Worm (Caenorhabditis elegans) whole organism, young adult: ENCODE measurements around the gene T26C5.2.
A peak's percentile ranks its signal among the peaks of the same experiment; 100 is the strongest.

Source experiments
- B0035.1 ChIP-seq: sonication (generic microtip); optimal IDR thresholded peaks from 2 replicates; lab custom pipeline; 2016; ENCODE audit warnings: missing genetic modification characterization, mild to moderate bottlenecking, missing compliant biosample characterization, missing genotype, missing genetic modification reagents
- C06A6.2 ChIP-seq: fragments of 200-800 bp; sonication (Bioruptor generic); conservative IDR thresholded peaks from 2 replicates; pipeline ENCODE4 v1.3.6; 2022; ENCODE audit warnings: missing genetic modification characterization, missing compliant biosample characterization
- F22D6.2 ChIP-seq: sonication (generic microtip); optimal IDR thresholded peaks from 2 replicates; lab custom pipeline; 2016; ENCODE audit warnings: mild to moderate bottlenecking, missing genetic modification characterization, missing compliant biosample characterization
- F33H1.4 ChIP-seq: fragments of 200-800 bp; sonication (Bioruptor generic); IDR thresholded peaks from 2 replicates; pipeline ENCODE4 v1.3.6; 2022; ENCODE audit warnings: missing genetic modification reagents, missing genetic modification characterization, missing compliant biosample characterization
- F49E8.2 ChIP-seq: sonication (generic microtip); optimal IDR thresholded peaks from 3 replicates; lab custom pipeline; 2017; ENCODE audit warnings: missing genetic modification characterization, mild to moderate bottlenecking, missing compliant biosample characterization, antibody characterized with exemption, moderate library complexity; ENCODE audit not compliant: insufficient read depth
- F52B5.7 ChIP-seq: sonication (generic microtip); optimal IDR thresholded peaks from 2 replicates; lab custom pipeline; 2016; ENCODE audit warnings: mild to moderate bottlenecking, missing genetic modification characterization, missing compliant biosample characterization
- K11D2.4 ChIP-seq: fragments of 200-800 bp; sonication (Bioruptor generic); IDR thresholded peaks from 2 replicates; pipeline ENCODE4 v1.3.6; 2022; ENCODE audit warnings: missing genetic modification reagents, missing genetic modification characterization, missing compliant biosample characterization
- K12H6.12 ChIP-seq: fragments of 200-800 bp; sonication (Bioruptor generic); optimal IDR thresholded peaks from 2 replicates; lab custom pipeline; 2018; ENCODE audit warnings: mild to moderate bottlenecking, missing genetic modification characterization, missing compliant biosample characterization
- Y53G8AR.9 ChIP-seq: fragments of 200-800 bp; sonication (Bioruptor generic); conservative IDR thresholded peaks from 2 replicates; pipeline ENCODE4 v1.3.6; 2022; ENCODE audit warnings: missing genetic modification reagents, missing genetic modification characterization, missing compliant biosample characterization
- Y56A3A.18 ChIP-seq: fragments of 200-800 bp; sonication (Bioruptor generic); IDR thresholded peaks from 2 replicates; pipeline ENCODE4 v1.3.6; 2022; ENCODE audit warnings: missing genetic modification reagents, missing genetic modification characterization, missing compliant biosample characterization
- Y95B8A.8 ChIP-seq: fragments of 200-800 bp; sonication (Bioruptor generic); IDR thresholded peaks from 2 replicates; pipeline ENCODE4 v1.3.6; 2022; ENCODE audit warnings: missing genetic modification reagents, missing genetic modification characterization, missing compliant biosample characterization
- ama-1 ChIP-seq, 3 experiments: fragments of 150-350 bp in 1 of 3; sonication (generic microtip) in 2 of 3; optimal IDR thresholded peaks; 2 replicates each; lab custom pipeline; 2014 to 2018; ENCODE audit warnings: missing biosample characterization in 2 of 3, missing genetic modification characterization in 2 of 3, missing genetic modification reagents in 2 of 3
- aptf-2 ChIP-seq: fragments of 200-800 bp; sonication (Bioruptor generic); conservative IDR thresholded peaks from 2 replicates; pipeline ENCODE4 v1.3.6; 2022; ENCODE audit warnings: missing genetic modification reagents, missing genetic modification characterization, missing compliant biosample characterization
- atf-7 ChIP-seq: sonication (generic microtip); optimal IDR thresholded peaks from 2 replicates; lab custom pipeline; 2017; ENCODE audit warnings: mild to moderate bottlenecking, missing genetic modification characterization, missing compliant biosample characterization
- athp-1 ChIP-seq: sonication (generic microtip); optimal IDR thresholded peaks from 2 replicates; lab custom pipeline; 2017; ENCODE audit warnings: mild to moderate bottlenecking, missing genetic modification characterization, missing compliant biosample characterization
- attf-3 ChIP-seq: fragments of 200-800 bp; sonication (Bioruptor generic); conservative IDR thresholded peaks from 2 replicates; pipeline ENCODE4 v1.3.6; 2022; ENCODE audit warnings: missing genetic modification reagents, missing genetic modification characterization, missing compliant biosample characterization
- attf-5 ChIP-seq: fragments of 200-800 bp; sonication (Bioruptor generic); optimal IDR thresholded peaks from 2 replicates; lab custom pipeline; 2018; ENCODE audit warnings: mild to moderate bottlenecking, missing genetic modification characterization, missing compliant biosample characterization
- ccch-3 ChIP-seq: fragments of 200-800 bp; sonication (Bioruptor generic); optimal IDR thresholded peaks from 2 replicates; lab custom pipeline; 2018; ENCODE audit warnings: mild to moderate bottlenecking, missing genetic modification characterization, missing compliant biosample characterization
- cebp-1 ChIP-seq, 2 experiments: fragments of 200-800 bp in 1 of 2; sonication (Bioruptor generic) in 1 of 2; sonication (generic microtip) in 1 of 2; IDR thresholded peaks in 1 of 2; optimal IDR thresholded peaks in 1 of 2; 2 replicates each; pipeline versions ENCODE4 v1.3.6 to Lab custom; 2017 to 2022; ENCODE audit warnings: missing compliant biosample characterization in 2 of 2, missing genetic modification characterization in 2 of 2, mild to moderate bottlenecking in 1 of 2, missing genetic modification reagents in 1 of 2, moderate library complexity in 1 of 2
- cebp-2 ChIP-seq: fragments of 200-800 bp; sonication (Bioruptor generic); IDR thresholded peaks from 2 replicates; pipeline ENCODE4 v1.3.6; 2022; ENCODE audit warnings: missing genetic modification characterization, missing compliant biosample characterization
- chd-7 ChIP-seq: sonication (generic microtip); optimal IDR thresholded peaks from 2 replicates; lab custom pipeline; 2016; ENCODE audit warnings: mild to moderate bottlenecking, missing genetic modification characterization, moderate library complexity, missing compliant biosample characterization
- die-1 ChIP-seq: sonication (generic microtip); optimal IDR thresholded peaks from 2 replicates; lab custom pipeline; 2016; ENCODE audit warnings: missing genotype, mild to moderate bottlenecking, missing genetic modification characterization, missing compliant biosample characterization
- dox-1 ChIP-seq: fragments of 200-800 bp; sonication (Bioruptor generic); IDR thresholded peaks from 2 replicates; pipeline ENCODE4 v1.3.6; 2022; ENCODE audit warnings: missing genetic modification reagents, missing genetic modification characterization, missing compliant biosample characterization
- egrh-3 ChIP-seq: fragments of 200-800 bp; sonication (Bioruptor generic); IDR thresholded peaks from 2 replicates; pipeline ENCODE4 v1.3.6; 2022; ENCODE audit warnings: missing genetic modification reagents, missing genetic modification characterization, missing compliant biosample characterization
- gei-17 ChIP-seq: fragments of 200-800 bp; sonication (Bioruptor generic); optimal IDR thresholded peaks from 2 replicates; lab custom pipeline; 2018; ENCODE audit warnings: mild to moderate bottlenecking, missing genetic modification characterization, missing compliant biosample characterization
- hlh-12 ChIP-seq: sonication (generic microtip); optimal IDR thresholded peaks from 2 replicates; lab custom pipeline; 2016; ENCODE audit warnings: missing genetic modification characterization, missing compliant biosample characterization
- hmg-1.2 ChIP-seq: fragments of 200-800 bp; sonication (Bioruptor generic); IDR thresholded peaks from 2 replicates; pipeline ENCODE4 v1.3.6; 2022; ENCODE audit warnings: missing genetic modification reagents, missing genetic modification characterization, missing compliant biosample characterization
- lin-35 ChIP-seq, 3 experiments: fragments of 150-350 bp in 2 of 3; sonication (generic microtip) in 1 of 3; optimal IDR thresholded peaks; 2 replicates each; lab custom pipeline; 2014 to 2018; ENCODE audit warnings: missing biosample characterization in 3 of 3, missing genetic modification characterization in 3 of 3, missing genetic modification reagents in 3 of 3
- lin-40 ChIP-seq: sonication (generic microtip); optimal IDR thresholded peaks from 2 replicates; lab custom pipeline; 2016; ENCODE audit warnings: missing genetic modification characterization, mild to moderate bottlenecking, missing compliant biosample characterization, missing genotype, missing genetic modification reagents
- lin-54 ChIP-seq: fragments of 200-800 bp; sonication (Bioruptor generic); optimal IDR thresholded peaks from 2 replicates; lab custom pipeline; 2018; ENCODE audit warnings: mild to moderate bottlenecking, missing genetic modification characterization, missing compliant biosample characterization
- lir-1 ChIP-seq: fragments of 200-800 bp; sonication (Bioruptor generic); conservative IDR thresholded peaks from 2 replicates; pipeline ENCODE4 v1.3.6; 2022; ENCODE audit warnings: missing genetic modification reagents, missing genetic modification characterization, missing compliant biosample characterization
- madf-6 ChIP-seq: fragments of 200-800 bp; sonication (Bioruptor generic); IDR thresholded peaks from 2 replicates; pipeline ENCODE4 v1.3.6; 2022; ENCODE audit warnings: missing genetic modification reagents, missing genetic modification characterization, missing compliant biosample characterization
- mcd-1 ChIP-seq: fragments of 200-800 bp; sonication (Bioruptor generic); IDR thresholded peaks from 2 replicates; pipeline ENCODE4 v1.3.6; 2022; ENCODE audit warnings: missing genetic modification reagents, missing genetic modification characterization, missing compliant biosample characterization
- nhr-80 ChIP-seq: sonication (generic microtip); optimal IDR thresholded peaks from 2 replicates; lab custom pipeline; 2016; ENCODE audit warnings: missing genetic modification characterization, missing compliant biosample characterization
- nhr-90 ChIP-seq: sonication (generic microtip); optimal IDR thresholded peaks from 2 replicates; lab custom pipeline; 2016; ENCODE audit warnings: missing genotype, mild to moderate bottlenecking, missing genetic modification characterization, missing compliant biosample characterization
- pha-4 ChIP-seq: fragments of 150-350 bp; sonication (generic microtip); optimal IDR thresholded peaks from 2 replicates; lab custom pipeline; 2014; ENCODE audit warnings: missing biosample characterization, missing genetic modification reagents, missing genetic modification characterization
- rcor-1 ChIP-seq: fragments of 200-800 bp; sonication (Bioruptor generic); IDR thresholded peaks from 2 replicates; pipeline ENCODE4 v1.3.6; 2022; ENCODE audit warnings: missing genetic modification reagents, missing genetic modification characterization, missing compliant biosample characterization
- snpc-1.3 ChIP-seq: sonication (generic microtip); optimal IDR thresholded peaks from 2 replicates; lab custom pipeline; 2017; ENCODE audit warnings: missing genetic modification characterization, mild to moderate bottlenecking, missing compliant biosample characterization, antibody characterized with exemption, moderate library complexity, missing genotype, missing genetic modification reagents; ENCODE audit not compliant: insufficient read depth
- snpc-4 ChIP-seq, 5 experiments: fragments of 150-350 bp in 1 of 5; sonication (generic microtip) in 4 of 5; optimal IDR thresholded peaks; 2 replicates each; lab custom pipeline; 2014 to 2018; ENCODE audit warnings: missing genetic modification characterization in 5 of 5, missing biosample characterization in 3 of 5, antibody characterized with exemption in 2 of 5, mild to moderate bottlenecking in 2 of 5, missing compliant biosample characterization in 2 of 5, missing genotype in 2 of 5, moderate library complexity in 2 of 5, missing genetic modification reagents in 1 of 5
- sptf-2 ChIP-seq: fragments of 200-800 bp; sonication (Bioruptor generic); optimal IDR thresholded peaks from 2 replicates; lab custom pipeline; 2018; ENCODE audit warnings: mild to moderate bottlenecking, missing genetic modification characterization, missing compliant biosample characterization
- tbp1 ChIP-seq: fragments of 200-800 bp; sonication (Bioruptor generic); optimal IDR thresholded peaks from 2 replicates; lab custom pipeline; 2018; ENCODE audit warnings: mild to moderate bottlenecking, missing genetic modification characterization, missing compliant biosample characterization
- unc-62 ChIP-seq: fragments of 150-350 bp; optimal IDR thresholded peaks from 2 replicates; lab custom pipeline; 2014; ENCODE audit warnings: missing biosample characterization, missing genetic modification reagents, missing genetic modification characterization
- zfh-2 ChIP-seq: fragments of 200-800 bp; sonication (Bioruptor generic); conservative IDR thresholded peaks from 2 replicates; pipeline ENCODE4 v1.3.6; 2022; ENCODE audit warnings: missing genetic modification reagents, missing genetic modification characterization, missing compliant biosample characterization
- ztf-26 ChIP-seq: sonication (generic microtip); optimal IDR thresholded peaks from 2 replicates; lab custom pipeline; 2017; ENCODE audit warnings: missing genetic modification characterization, missing compliant biosample characterization
- ztf-3 ChIP-seq: fragments of 200-800 bp; sonication (Bioruptor generic); optimal IDR thresholded peaks from 2 replicates; lab custom pipeline; 2018; ENCODE audit warnings: mild to moderate bottlenecking, missing genetic modification characterization, missing compliant biosample characterization
- ztf-6 ChIP-seq: fragments of 200-800 bp; sonication (Bioruptor generic); IDR thresholded peaks from 2 replicates; pipeline ENCODE4 v1.3.6; 2022; ENCODE audit warnings: missing genetic modification reagents, missing genetic modification characterization, missing compliant biosample characterization

The T26C5.2 gene

ce11 chrII:9282787-9283186, 49.8 kb downstream of the T26C5.2 start:
- TF ChIP-seq madf-6 (GFP tag; lab: Robert Waterston, UW) (peak; percentile 17; the same call in 1 of the 2 replicates), B0035.1 (peak; percentile 56), nhr-80 (tag; lab: Kevin White, UChicago) (peak; percentile 98), chd-7 (tag; lab: Kevin White, UChicago) (peak; percentile 80), hlh-12 (tag; lab: Kevin White, UChicago) (no peak), snpc-4 (GFP tag; optimal IDR thresholded peaks at IDR 0.05; lab: Kevin White, UChicago) (no peak), snpc-4 (tag; optimal IDR thresholded peaks at IDR 0.05; lab: Kevin White, UChicago) (peak; percentile 59 to 79 (median 70)), attf-5 (GFP tag; lab: Kevin White, UChicago) (peak; percentile 82), ztf-3 (GFP tag; lab: Kevin White, UChicago) (peak; percentile 28), cebp-2 (peak; percentile 78; the same call in 1 of the 2 replicates), hmg-1.2 (peak; percentile 88), ccch-3 (GFP tag; lab: Kevin White, UChicago) (no peak), F22D6.2 (tag; lab: Kevin White, UChicago) (peak; percentile 34), Y56A3A.18 (GFP tag; lab: Robert Waterston, UW) (0 out of 2 replicates have a peak, but pooled peaks have one; percentile 31), athp-1 (tag; lab: Kevin White, UChicago) (no peak), lin-54 (GFP tag; lab: Kevin White, UChicago) (peak; percentile 67), unc-62 (GFP tag; lab: Kevin White, UChicago) (peak; percentile 63), ztf-6 (GFP tag; lab: Robert Waterston, UW) (0 out of 2 replicates have a peak, but pooled peaks have one; percentile 39), F49E8.2 (tag; lab: Kevin White, UChicago) (no peak), ama-1 (optimal IDR thresholded peaks at IDR 0.05; lab: Kevin White, UChicago) (peak; percentile 33), ama-1 (GFP tag; optimal IDR thresholded peaks at IDR 0.05; lab: Kevin White, UChicago) (peak in 1 of 2 experiments; percentile 50), F52B5.7 (tag; lab: Kevin White, UChicago) (peak; percentile 42), lin-40 (tag; lab: Kevin White, UChicago) (peak; percentile 87), ztf-26 (tag; lab: Kevin White, UChicago) (peak; percentile 83), aptf-2 (GFP tag; lab: Robert Waterston, UW) (no peak), Y53G8AR.9 (GFP tag; lab: Robert Waterston, UW) (peak; percentile 81), K11D2.4 (GFP tag; lab: Robert Waterston, UW) (peak; percentile 65; the same call in 1 of the 2 replicates), cebp-1 (GFP tag; IDR thresholded peaks at IDR 0.05; lab: Robert Waterston, UW) (peak; percentile 69), cebp-1 (tag; optimal IDR thresholded peaks at IDR 0.05; lab: Kevin White, UChicago) (peak; percentile 91), F33H1.4 (GFP tag; lab: Robert Waterston, UW) (no peak), die-1 (peak; percentile 32), mcd-1 (GFP tag; lab: Robert Waterston, UW) (peak; percentile 66), lin-35 (GFP tag; optimal IDR thresholded peaks at IDR 0.05; lab: Kevin White, UChicago) (peak in 1 of 3 experiments; percentile 82), gei-17 (GFP tag; lab: Kevin White, UChicago) (peak; percentile 42), snpc-1.3 (tag; lab: Kevin White, UChicago) (peak; percentile 12), nhr-90 (tag; lab: Kevin White, UChicago) (peak; percentile 50), dox-1 (GFP tag; lab: Robert Waterston, UW) (peak; percentile 89), sptf-2 (peak; percentile 38), tbp1 (GFP tag; lab: Kevin White, UChicago) (peak; percentile 63), pha-4 (tag; lab: Kevin White, UChicago) (no peak), C06A6.2 (GFP tag; lab: Robert Waterston, UW) (peak; percentile 66), K12H6.12 (peak; percentile 89), lir-1 (GFP tag; lab: Robert Waterston, UW) (0 out of 2 replicates have a peak, but pooled peaks have one; percentile 6), Y95B8A.8 (GFP tag; lab: Robert Waterston, UW) (peak; percentile 78; the same call in 1 of the 2 replicates), zfh-2 (GFP tag; lab: Robert Waterston, UW) (peak; percentile 94), attf-3 (GFP tag; lab: Robert Waterston, UW) (no peak), rcor-1 (GFP tag; lab: Robert Waterston, UW) (peak; percentile 58; the same call in 1 of the 2 replicates), egrh-3 (GFP tag; lab: Robert Waterston, UW) (no peak), atf-7 (tag; lab: Kevin White, UChicago) (peak; percentile 85)
